Fruit fly (Drosophila melanogaster): ENCODE data around the gene CG17404.

CG17404 gene

dm6 chr3R:12210260-12210659 is 14.6 kb downstream of the CG17404 start, which contains the start of gene CG4830:
Gene CG4830, minus strand, starts transcription at chr3R:12210360.
- TF ChIP-seq ttk (optimal IDR thresholded peaks at IDR 0.05) (no peak), h (optimal IDR thresholded peaks at IDR 0.05) (no peak), psq (optimal IDR thresholded peaks at IDR 0.05) (no peak), insv (optimal IDR thresholded peaks at IDR 0.05) (no peak), Myc (optimal IDR thresholded peaks at IDR 0.05) (no peak), Sin3A (optimal IDR thresholded peaks at IDR 0.05) (no peak)

- no peak for TF ChIP-seq h (optimal IDR thresholded peaks at IDR 0.05)
- no peak for TF ChIP-seq insv (optimal IDR thresholded peaks at IDR 0.05)
- TF ChIP-seq ttk (optimal IDR thresholded peaks at IDR 0.05) = no peak
- TF ChIP-seq Sin3A (optimal IDR thresholded peaks at IDR 0.05) = no peak
- TF ChIP-seq Myc (optimal IDR thresholded peaks at IDR 0.05) = no peak
- TF ChIP-seq psq (optimal IDR thresholded peaks at IDR 0.05) = no peak
These were observed 27.2 kb downstream of the CG17404 start, which contains the start of gene Adk1 for dm6 chr3R:12197641-12198040. Gene Adk1, plus strand, starts transcription at chr3R:12197941.

- TF ChIP-seq Sin3A (optimal IDR thresholded peaks at IDR 0.05) (no peak), ttk (optimal IDR thresholded peaks at IDR 0.05) (no peak), Myc (optimal IDR thresholded peaks at IDR 0.05) (no peak), psq (optimal IDR thresholded peaks at IDR 0.05) (no peak), h (optimal IDR thresholded peaks at IDR 0.05) (no peak), insv (optimal IDR thresholded peaks at IDR 0.05) (no peak)
These were observed 28.7 kb downstream of the CG17404 start for dm6 chr3R:12196100-12196499.

dm6 chr3R:12194911-12195310 is 29.9 kb downstream of the CG17404 start, which contains the start of the genes eIF3d2 and CG43450:
Gene eIF3d2, minus strand, starts transcription at chr3R:12195011.
Gene CG43450, plus strand, starts transcription at chr3R:12195294.
- no peak for TF ChIP-seq Sin3A (optimal IDR thresholded peaks at IDR 0.05)
- no peak for TF ChIP-seq insv (optimal IDR thresholded peaks at IDR 0.05)
- no peak for TF ChIP-seq h (optimal IDR thresholded peaks at IDR 0.05)
- TF ChIP-seq psq (optimal IDR thresholded peaks at IDR 0.05) = no peak
- no peak for TF ChIP-seq ttk (optimal IDR thresholded peaks at IDR 0.05)
- no peak for TF ChIP-seq Myc (optimal IDR thresholded peaks at IDR 0.05)

- TF ChIP-seq psq (optimal IDR thresholded peaks at IDR 0.05) = no peak
These were observed 39.2 kb downstream of the CG17404 start for dm6 chr3R:12185615-12186014.
